Worm (Caenorhabditis elegans) whole organism, L4/young adult: ENCODE data around the gene C25E10.16.

Experiments used
- W03F9.2 ChIP-seq: fragments of 150-350 bp; optimal IDR thresholded peaks from 2 replicates; lab custom pipeline; 2014; ENCODE audit warnings: missing biosample characterization, missing genetic modification characterization
- him-1 ChIP-seq: sonication (generic microtip); optimal IDR thresholded peaks from 2 replicates; lab custom pipeline; 2016; ENCODE audit warnings: missing genotype, missing genetic modification reagents, missing genetic modification characterization, missing compliant biosample characterization

- TF ChIP-seq him-1: no peak
- no peak for TF ChIP-seq W03F9.2 (tag; lab: Kevin White, UChicago)
Measured at ce11 chrV:9075827-9076226, 16.5 kb upstream of the C25E10.16 start.
